Fruit fly (Drosophila melanogaster) whole organism, prepupa: ENCODE measurements around the gene Awh.

Experiments
- CG11294 ChIP-seq: fragments of 200-800 bp; sonication (Bioruptor generic); IDR thresholded peaks from 2 replicates; pipeline ENCODE4 v1.3.6; 2022; ENCODE audit warnings: missing biosample characterization, missing genetic modification characterization
- CG34406 ChIP-seq: fragments of 200-800 bp; sonication (Bioruptor generic); optimal IDR thresholded peaks from 3 replicates; lab custom pipeline; 2016; ENCODE audit warnings: missing biosample characterization, missing genetic modification characterization
- CG6276 ChIP-seq: fragments of 200-800 bp; sonication (Bioruptor generic); optimal IDR thresholded peaks from 2 replicates; lab custom pipeline; 2017; ENCODE audit warnings: missing biosample characterization, mild to moderate bottlenecking, missing genetic modification characterization
- CG7368 ChIP-seq: fragments of 200-800 bp; sonication (Bioruptor generic); optimal IDR thresholded peaks from 3 replicates; lab custom pipeline; 2016; ENCODE audit warnings: missing biosample characterization, missing genetic modification characterization
- CG8119 ChIP-seq: fragments of 200-800 bp; sonication (Bioruptor generic); IDR thresholded peaks from 3 replicates; pipeline ENCODE4 v1.3.6; 2022; ENCODE audit warnings: missing biosample characterization, missing genetic modification characterization
- Eip75B ChIP-seq: fragments of 200-800 bp; sonication (Bioruptor generic); optimal IDR thresholded peaks from 3 replicates; lab custom pipeline; 2016; ENCODE audit warnings: missing biosample characterization, missing genetic modification characterization
- Gug ChIP-seq: fragments of 200-800 bp; sonication (Bioruptor generic); IDR thresholded peaks from 2 replicates; pipeline ENCODE4 v1.3.6; 2022; ENCODE audit warnings: missing biosample characterization, missing genetic modification characterization
- Sox15 ChIP-seq: fragments of 200-800 bp; sonication (Bioruptor generic); optimal IDR thresholded peaks from 3 replicates; lab custom pipeline; 2016; ENCODE audit warnings: missing biosample characterization, missing genetic modification characterization
- fd59A ChIP-seq: fragments of 200-800 bp; sonication (Bioruptor generic); optimal IDR thresholded peaks from 2 replicates; lab custom pipeline; 2017; ENCODE audit warnings: missing biosample characterization, mild to moderate bottlenecking, missing genetic modification characterization, missing genetic modification reagents

DNA sequence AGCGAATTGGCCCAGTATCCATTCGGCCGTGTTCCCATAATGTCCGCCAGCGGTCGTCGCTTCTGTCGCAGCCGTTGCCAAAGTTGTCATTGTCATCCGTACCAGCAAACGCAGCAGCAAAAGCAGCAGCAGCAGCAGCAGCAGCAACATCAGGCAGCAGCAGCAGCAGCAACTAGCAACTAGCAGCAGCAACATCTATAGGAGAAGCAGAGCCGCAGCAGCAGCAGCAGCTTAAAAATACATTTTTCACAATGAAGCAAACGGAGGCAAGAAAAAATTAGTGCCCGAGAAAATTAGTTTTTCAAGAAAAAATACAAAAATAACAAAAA, 20.6 kb upstream of the Awh start:
- no peak for TF ChIP-seq CG8119 (GFP tag; lab: Robert Waterston, UW)
- TF ChIP-seq CG34406 (GFP tag; lab: Kevin White, UChicago): no peak
- TF ChIP-seq CG11294: no peak
- TF ChIP-seq Gug: no peak
- no peak for TF ChIP-seq CG7368 (GFP tag; lab: Kevin White, UChicago)
- no peak for TF ChIP-seq CG6276
- no peak for TF ChIP-seq Sox15
- no peak for TF ChIP-seq fd59A
- TF ChIP-seq Eip75B (GFP tag; lab: Kevin White, UChicago): no peak
